Worm (Caenorhabditis elegans) whole organism, late embryonic: ENCODE measurements around the gene pch-2.

Experiments
- C38D4.7 ChIP-seq: fragments of 200-800 bp; sonication (Bioruptor generic); optimal IDR thresholded peaks from 2 replicates; lab custom pipeline; 2018; ENCODE audit warnings: mild to moderate bottlenecking, missing genetic modification characterization, moderate library complexity, missing compliant biosample characterization
- F13H6.1 ChIP-seq: sonication (generic microtip); optimal IDR thresholded peaks from 2 replicates; lab custom pipeline; 2016; ENCODE audit warnings: missing genetic modification characterization, missing compliant biosample characterization
- K02D7.2 ChIP-seq: sonication (generic microtip); optimal IDR thresholded peaks from 2 replicates; lab custom pipeline; 2017; ENCODE audit warnings: mild to moderate bottlenecking, missing genetic modification characterization, missing compliant biosample characterization
- K09A11.1 ChIP-seq: sonication (generic microtip); optimal IDR thresholded peaks from 2 replicates; lab custom pipeline; 2017; ENCODE audit warnings: antibody characterized with exemption, mild to moderate bottlenecking, missing genetic modification characterization, missing compliant biosample characterization; ENCODE audit not compliant: insufficient read depth
- Y22D7AL.16 ChIP-seq: sonication (generic microtip); optimal IDR thresholded peaks from 2 replicates; lab custom pipeline; 2016; ENCODE audit warnings: missing genetic modification characterization, missing compliant biosample characterization
- ceh-14 ChIP-seq: sonication (generic microtip); optimal IDR thresholded peaks from 2 replicates; lab custom pipeline; 2016; ENCODE audit warnings: missing genotype, missing genetic modification characterization, missing compliant biosample characterization
- ceh-19 ChIP-seq: fragments of 200-800 bp; sonication (Bioruptor generic); optimal IDR thresholded peaks from 2 replicates; lab custom pipeline; 2018; ENCODE audit warnings: mild to moderate bottlenecking, missing genetic modification characterization, missing compliant biosample characterization
- ceh-2 ChIP-seq: sonication (generic microtip); optimal IDR thresholded peaks from 2 replicates; lab custom pipeline; 2016; ENCODE audit warnings: missing genotype, missing genetic modification characterization, missing compliant biosample characterization
- ceh-22 ChIP-seq: sonication (generic microtip); optimal IDR thresholded peaks from 2 replicates; lab custom pipeline; 2017; ENCODE audit warnings: missing biosample characterization, missing genetic modification characterization
- ceh-30 ChIP-seq: fragments of 150-350 bp; optimal IDR thresholded peaks from 2 replicates; lab custom pipeline; 2014; ENCODE audit warnings: missing biosample characterization, missing genetic modification characterization
- ceh-31 ChIP-seq: sonication (generic microtip); optimal IDR thresholded peaks from 2 replicates; lab custom pipeline; 2016; ENCODE audit warnings: missing genetic modification characterization, missing compliant biosample characterization
- ceh-45 ChIP-seq: fragments of 200-800 bp; sonication (Bioruptor generic); IDR thresholded peaks from 2 replicates; pipeline ENCODE4 v1.3.6; 2022; ENCODE audit warnings: missing genetic modification reagents, missing genetic modification characterization, missing compliant biosample characterization
- ceh-48 ChIP-seq: sonication (generic microtip); optimal IDR thresholded peaks from 2 replicates; lab custom pipeline; 2016; ENCODE audit warnings: missing genetic modification characterization, inconsistent platforms, missing compliant biosample characterization
- ceh-6 ChIP-seq: fragments of 200-800 bp; sonication (Bioruptor generic); optimal IDR thresholded peaks from 2 replicates; lab custom pipeline; 2018; ENCODE audit warnings: mild to moderate bottlenecking, missing genetic modification characterization, missing compliant biosample characterization
- che-1 ChIP-seq: sonication (generic microtip); optimal IDR thresholded peaks from 2 replicates; lab custom pipeline; 2016; ENCODE audit warnings: mild to moderate bottlenecking, missing genetic modification characterization, missing compliant biosample characterization
- dve-1 ChIP-seq: sonication (generic microtip); optimal IDR thresholded peaks from 2 replicates; lab custom pipeline; 2017; ENCODE audit warnings: antibody characterized with exemption, mild to moderate bottlenecking, missing genetic modification characterization, missing compliant biosample characterization
- elt-4 ChIP-seq: sonication (generic microtip); optimal IDR thresholded peaks from 2 replicates; lab custom pipeline; 2016; ENCODE audit warnings: missing genetic modification characterization, missing compliant biosample characterization
- eyg-1 ChIP-seq: sonication (generic microtip); optimal IDR thresholded peaks from 2 replicates; lab custom pipeline; 2016; ENCODE audit warnings: missing genotype, missing genetic modification characterization, missing compliant biosample characterization
- fax-1 ChIP-seq: sonication (generic microtip); optimal IDR thresholded peaks from 2 replicates; lab custom pipeline; 2016; ENCODE audit warnings: missing genotype, missing genetic modification characterization, missing compliant biosample characterization
- fkh-10 ChIP-seq: fragments of 150-350 bp; optimal IDR thresholded peaks from 2 replicates; lab custom pipeline; 2014; ENCODE audit warnings: missing biosample characterization, missing genetic modification reagents, missing genetic modification characterization
- fkh-6 ChIP-seq: sonication (generic microtip); optimal IDR thresholded peaks from 2 replicates; lab custom pipeline; 2016; ENCODE audit warnings: missing genetic modification characterization, missing compliant biosample characterization
- gmeb-2 ChIP-seq: sonication (generic microtip); optimal IDR thresholded peaks from 2 replicates; lab custom pipeline; 2016; ENCODE audit warnings: missing genetic modification characterization, inconsistent platforms, missing compliant biosample characterization
- hlh-13 ChIP-seq: fragments of 200-800 bp; sonication (Bioruptor generic); optimal IDR thresholded peaks from 2 replicates; lab custom pipeline; 2018; ENCODE audit warnings: mild to moderate bottlenecking, missing genetic modification characterization, missing compliant biosample characterization
- hlh-8 ChIP-seq: sonication (generic microtip); optimal IDR thresholded peaks from 2 replicates; lab custom pipeline; 2016; ENCODE audit warnings: missing genotype, missing genetic modification characterization, missing compliant biosample characterization
- lim-6 ChIP-seq: sonication (generic microtip); optimal IDR thresholded peaks from 2 replicates; lab custom pipeline; 2016; ENCODE audit warnings: missing genetic modification characterization, missing compliant biosample characterization
- lin-11 ChIP-seq: fragments of 200-800 bp; sonication (Bioruptor generic); optimal IDR thresholded peaks from 2 replicates; lab custom pipeline; 2018; ENCODE audit warnings: mild to moderate bottlenecking, missing genetic modification characterization, missing compliant biosample characterization
- madf-2 ChIP-seq: sonication (generic microtip); optimal IDR thresholded peaks from 2 replicates; lab custom pipeline; 2017; ENCODE audit warnings: missing genetic modification characterization, missing compliant biosample characterization
- npax-4 ChIP-seq: sonication (generic microtip); optimal IDR thresholded peaks from 2 replicates; lab custom pipeline; 2016; ENCODE audit warnings: missing genetic modification characterization, missing compliant biosample characterization
- odd-2 ChIP-seq: sonication (generic microtip); optimal IDR thresholded peaks from 2 replicates; lab custom pipeline; 2017; ENCODE audit warnings: antibody characterized with exemption, mild to moderate bottlenecking, missing genetic modification characterization, missing compliant biosample characterization
- pat-9 ChIP-seq: fragments of 200-800 bp; sonication (Bioruptor generic); optimal IDR thresholded peaks from 2 replicates; lab custom pipeline; 2018; ENCODE audit warnings: mild to moderate bottlenecking, missing genetic modification characterization, moderate library complexity, missing compliant biosample characterization
- pha-2 ChIP-seq: sonication (generic microtip); optimal IDR thresholded peaks from 2 replicates; lab custom pipeline; 2017; ENCODE audit warnings: mild to moderate bottlenecking, missing genetic modification characterization, missing compliant biosample characterization
- pha-4 ChIP-seq: fragments of 150-350 bp; optimal IDR thresholded peaks from 2 replicates; lab custom pipeline; 2018; ENCODE audit warnings: missing biosample characterization, missing genetic modification reagents, missing genetic modification characterization
- pros-1 ChIP-seq: fragments of 150-350 bp; optimal IDR thresholded peaks from 2 replicates; lab custom pipeline; 2014; ENCODE audit warnings: missing biosample characterization, missing genetic modification reagents, missing genetic modification characterization
- ref-2 ChIP-seq: sonication (generic microtip); optimal IDR thresholded peaks from 2 replicates; lab custom pipeline; 2016; ENCODE audit warnings: missing genetic modification characterization, missing compliant biosample characterization
- sdc-2 ChIP-seq: sonication (generic microtip); optimal IDR thresholded peaks from 2 replicates; lab custom pipeline; 2016; ENCODE audit warnings: missing genotype, missing genetic modification characterization, missing compliant biosample characterization
- sox-2 ChIP-seq: fragments of 200-800 bp; sonication (Bioruptor generic); IDR thresholded peaks from 2 replicates; pipeline ENCODE4 v1.3.6; 2022; ENCODE audit warnings: missing genetic modification reagents, missing genetic modification characterization, missing compliant biosample characterization
- syd-9 ChIP-seq: sonication (generic microtip); optimal IDR thresholded peaks from 2 replicates; lab custom pipeline; 2016; ENCODE audit warnings: mild to moderate bottlenecking, missing genetic modification characterization, moderate library complexity, missing compliant biosample characterization
- tbx-2 ChIP-seq: sonication (generic microtip); optimal IDR thresholded peaks from 2 replicates; lab custom pipeline; 2016; ENCODE audit warnings: missing genetic modification characterization, missing compliant biosample characterization
- unc-42 ChIP-seq: sonication (generic microtip); optimal IDR thresholded peaks from 2 replicates; lab custom pipeline; 2016; ENCODE audit warnings: missing genotype, missing genetic modification characterization, missing compliant biosample characterization
- unc-55 ChIP-seq: sonication (generic microtip); optimal IDR thresholded peaks from 2 replicates; lab custom pipeline; 2017; ENCODE audit warnings: missing biosample characterization, missing genetic modification reagents, missing genetic modification characterization
- unc-86 ChIP-seq: sonication (generic microtip); optimal IDR thresholded peaks from 2 replicates; lab custom pipeline; 2016; ENCODE audit warnings: missing genetic modification characterization, missing compliant biosample characterization
- zip-5 ChIP-seq: sonication (generic microtip); optimal IDR thresholded peaks from 2 replicates; lab custom pipeline; 2016; ENCODE audit warnings: missing genetic modification characterization, missing compliant biosample characterization
- ztf-16 ChIP-seq: sonication (generic microtip); optimal IDR thresholded peaks from 2 replicates; lab custom pipeline; 2017; ENCODE audit warnings: missing genetic modification characterization, missing compliant biosample characterization

pch-2 gene

ce11 chrII:8124867-8125266 lies 33.3 kb upstream of the pch-2 start, which contains the start of gene ire-1 (continued):
- TF ChIP-seq lin-11 (tag; lab: Kevin White, UChicago): no peak
- no peak for TF ChIP-seq ceh-30 (tag; lab: Kevin White, UChicago)
- no peak for TF ChIP-seq ref-2
- no peak for TF ChIP-seq syd-9 (tag; lab: Kevin White, UChicago)
- no peak for TF ChIP-seq elt-4 (tag; lab: Kevin White, UChicago)
- no peak for TF ChIP-seq ceh-48 (tag; lab: Kevin White, UChicago)
- TF ChIP-seq unc-86 (tag; lab: Kevin White, UChicago): no peak
- TF ChIP-seq dve-1: peak; percentile 53
- no peak for TF ChIP-seq pros-1
- TF ChIP-seq ceh-14: no peak
- TF ChIP-seq F13H6.1 (tag; lab: Kevin White, UChicago): no peak
- TF ChIP-seq eyg-1: no peak
- TF ChIP-seq sdc-2 (tag; lab: Kevin White, UChicago): no peak
- no peak for TF ChIP-seq unc-55
- no peak for TF ChIP-seq hlh-13 (GFP tag; lab: Kevin White, UChicago)
- no peak for TF ChIP-seq hlh-8 (tag; lab: Kevin White, UChicago)
- no peak for TF ChIP-seq madf-2 (tag; lab: Kevin White, UChicago)
- no peak for TF ChIP-seq K09A11.1 (tag; lab: Kevin White, UChicago)
- no peak for TF ChIP-seq ceh-2 (tag; lab: Kevin White, UChicago)
- TF ChIP-seq che-1 (tag; lab: Kevin White, UChicago): no peak
- no peak for TF ChIP-seq ceh-22
- peak; percentile 34 for TF ChIP-seq unc-42 (tag; lab: Kevin White, UChicago)
- TF ChIP-seq lim-6 (tag; lab: Kevin White, UChicago): no peak
- no peak for TF ChIP-seq gmeb-2 (tag; lab: Kevin White, UChicago)
- no peak for TF ChIP-seq ztf-16 (tag; lab: Kevin White, UChicago)
- TF ChIP-seq pha-2 (tag; lab: Kevin White, UChicago): no peak
- no peak for TF ChIP-seq Y22D7AL.16 (tag; lab: Kevin White, UChicago)
- peak; percentile 37 for TF ChIP-seq ceh-31
- TF ChIP-seq fax-1 (tag; lab: Kevin White, UChicago): no peak
- no peak for TF ChIP-seq C38D4.7 (GFP tag; lab: Kevin White, UChicago)
- TF ChIP-seq tbx-2: no peak

- TF ChIP-seq sox-2 (GFP tag; lab: Robert Waterston, UW) (no peak), unc-86 (tag; lab: Kevin White, UChicago) (no peak), odd-2 (tag; lab: Kevin White, UChicago) (no peak), madf-2 (tag; lab: Kevin White, UChicago) (no peak), npax-4 (tag; lab: Kevin White, UChicago) (no peak), Y22D7AL.16 (tag; lab: Kevin White, UChicago) (no peak), gmeb-2 (tag; lab: Kevin White, UChicago) (no peak), ceh-6 (GFP tag; lab: Kevin White, UChicago) (no peak), zip-5 (tag; lab: Kevin White, UChicago) (no peak), fkh-6 (tag; lab: Kevin White, UChicago) (no peak), F13H6.1 (tag; lab: Kevin White, UChicago) (no peak), pat-9 (tag; lab: Kevin White, UChicago) (no peak), fkh-10 (GFP tag; lab: Kevin White, UChicago) (no peak), K02D7.2 (tag; lab: Kevin White, UChicago) (no peak), pha-4 (tag; lab: Kevin White, UChicago) (no peak), ceh-19 (GFP tag; lab: Kevin White, UChicago) (no peak), ceh-45 (GFP tag; lab: Robert Waterston, UW) (no peak), lin-11 (tag; lab: Kevin White, UChicago) (no peak), tbx-2 (no peak)
These were observed 32.7 kb upstream of the pch-2 start for ce11 chrII:8125439-8125838.
